Worm (Caenorhabditis elegans) whole organism, L1 larva: ENCODE results near the gene F18A12.2.

Experiments used
- C16A3.4 ChIP-seq: fragments of 150-350 bp; optimal IDR thresholded peaks from 2 replicates; lab custom pipeline; 2014; ENCODE audit warnings: missing biosample characterization, missing genetic modification characterization
- C34B4.2 ChIP-seq: sonication (generic microtip); optimal IDR thresholded peaks from 2 replicates; lab custom pipeline; 2017; ENCODE audit warnings: mild to moderate bottlenecking, missing genetic modification characterization, missing compliant biosample characterization
- F16B12.6 ChIP-seq: fragments of 150-350 bp; optimal IDR thresholded peaks from 2 replicates; lab custom pipeline; 2014; ENCODE audit warnings: missing biosample characterization, missing genetic modification characterization
- Y116A8C.19 ChIP-seq: sonication (generic microtip); optimal IDR thresholded peaks from 2 replicates; lab custom pipeline; 2016; ENCODE audit warnings: missing compliant biosample characterization, missing genetic modification characterization, borderline replicate concordance
- aha-1 ChIP-seq: fragments of 150-350 bp; optimal IDR thresholded peaks from 2 replicates; lab custom pipeline; 2014; ENCODE audit warnings: missing biosample characterization, missing genetic modification characterization
- alr-1 ChIP-seq: fragments of 200-800 bp; sonication (Bioruptor generic); optimal IDR thresholded peaks from 2 replicates; lab custom pipeline; 2018; ENCODE audit warnings: borderline replicate concordance, mild to moderate bottlenecking, missing genetic modification characterization, missing compliant biosample characterization
- aly-2 ChIP-seq: fragments of 150-350 bp; optimal IDR thresholded peaks from 2 replicates; lab custom pipeline; 2014; ENCODE audit warnings: missing biosample characterization, missing genetic modification characterization
- ama-1 ChIP-seq: fragments of 150-350 bp; optimal IDR thresholded peaks from 2 replicates; lab custom pipeline; 2014
- ceh-63 ChIP-seq: fragments of 200-800 bp; sonication (Bioruptor generic); optimal IDR thresholded peaks from 2 replicates; lab custom pipeline; 2018; ENCODE audit warnings: mild to moderate bottlenecking, missing genetic modification characterization, missing compliant biosample characterization
- ces-1 ChIP-seq: fragments of 150-350 bp; optimal IDR thresholded peaks from 2 replicates; lab custom pipeline; 2014; ENCODE audit warnings: missing biosample characterization, missing genetic modification reagents, missing genetic modification characterization
- dpl-1 ChIP-seq, 3 experiments: fragments of 150-350 bp in 2 of 3; sonication (generic microtip) in 1 of 3; optimal IDR thresholded peaks; 2 replicates each; lab custom pipeline; 2014 to 2017; ENCODE audit warnings: missing biosample characterization in 3 of 3, missing genetic modification characterization in 3 of 3, missing genetic modification reagents in 3 of 3
- efl-1 ChIP-seq, 4 experiments: fragments of 150-350 bp; optimal IDR thresholded peaks in 3 of 4; peaks in 1 of 4; 1 replicate in 1 of 4; 2 replicates in 3 of 4; lab custom pipeline; 2014; ENCODE audit warnings: missing biosample characterization in 2 of 4, missing genetic modification characterization in 2 of 4, missing genetic modification reagents in 2 of 4
- ets-5 ChIP-seq: fragments of 200-800 bp; sonication (Bioruptor generic); IDR thresholded peaks from 2 replicates; pipeline ENCODE4 v1.3.6; 2022; ENCODE audit warnings: missing genetic modification characterization, missing compliant biosample characterization
- fkh-4 ChIP-seq: sonication (generic microtip); optimal IDR thresholded peaks from 2 replicates; lab custom pipeline; 2016; ENCODE audit warnings: missing compliant biosample characterization, missing genetic modification characterization, borderline replicate concordance
- fkh-8 ChIP-seq: sonication (generic microtip); optimal IDR thresholded peaks from 2 replicates; lab custom pipeline; 2016; ENCODE audit warnings: mild to moderate bottlenecking, missing genetic modification characterization, missing compliant biosample characterization
- fos-1 ChIP-seq: fragments of 150-350 bp; optimal IDR thresholded peaks from 2 replicates; lab custom pipeline; 2014; ENCODE audit warnings: missing biosample characterization, missing genetic modification characterization
- grh-1 ChIP-seq: fragments of 200-800 bp; sonication (Bioruptor generic); IDR thresholded peaks from 2 replicates; pipeline ENCODE4 v1.3.6; 2022; ENCODE audit warnings: missing genetic modification reagents, missing genetic modification characterization, missing compliant biosample characterization
- hlh-17 ChIP-seq: fragments of 200-800 bp; sonication (Bioruptor generic); optimal IDR thresholded peaks from 2 replicates; lab custom pipeline; 2018; ENCODE audit warnings: missing genetic modification characterization, mild to moderate bottlenecking, missing compliant biosample characterization, moderate library complexity, borderline replicate concordance
- hlh-4 ChIP-seq: sonication (generic microtip); optimal IDR thresholded peaks from 2 replicates; lab custom pipeline; 2016; ENCODE audit warnings: mild to moderate bottlenecking, missing genetic modification characterization, missing compliant biosample characterization
- hpl-2 ChIP-seq: fragments of 150-350 bp; optimal IDR thresholded peaks from 2 replicates; lab custom pipeline; 2014; ENCODE audit warnings: missing biosample characterization, missing genetic modification reagents, missing genetic modification characterization
- irx-1 ChIP-seq: sonication (generic microtip); optimal IDR thresholded peaks from 2 replicates; lab custom pipeline; 2016; ENCODE audit warnings: missing genetic modification characterization, missing compliant biosample characterization
- jun-1 ChIP-seq: fragments of 150-350 bp; optimal IDR thresholded peaks from 2 replicates; lab custom pipeline; 2014; ENCODE audit warnings: missing biosample characterization, missing genetic modification reagents, missing genetic modification characterization
- lin-14 ChIP-seq: fragments of 200-800 bp; sonication (Bioruptor generic); optimal IDR thresholded peaks from 2 replicates; lab custom pipeline; 2018; ENCODE audit warnings: mild to moderate bottlenecking, missing genetic modification characterization, moderate library complexity, missing compliant biosample characterization
- lin-39 ChIP-seq: fragments of 150-350 bp; optimal IDR thresholded peaks from 2 replicates; lab custom pipeline; 2014; ENCODE audit warnings: missing biosample characterization, missing genetic modification reagents, missing genetic modification characterization
- lir-3 ChIP-seq: sonication (generic microtip); optimal IDR thresholded peaks from 2 replicates; lab custom pipeline; 2016; ENCODE audit warnings: mild to moderate bottlenecking, missing genetic modification characterization, moderate library complexity, missing compliant biosample characterization; ENCODE audit not compliant: poor library complexity
- lsy-2 ChIP-seq, 2 experiments: fragments of 150-350 bp; optimal IDR thresholded peaks; 2 replicates each; lab custom pipeline; 2014; ENCODE audit warnings: missing biosample characterization in 2 of 2, missing genetic modification characterization in 2 of 2
- mef-2 ChIP-seq: fragments of 150-350 bp; optimal IDR thresholded peaks from 2 replicates; lab custom pipeline; 2014; ENCODE audit warnings: missing biosample characterization, missing genetic modification characterization
- mep-1 ChIP-seq: fragments of 150-350 bp; optimal IDR thresholded peaks from 2 replicates; lab custom pipeline; 2014; ENCODE audit warnings: missing biosample characterization, missing genetic modification characterization
- nhr-20 ChIP-seq: sonication (generic microtip); optimal IDR thresholded peaks from 2 replicates; lab custom pipeline; 2016; ENCODE audit warnings: mild to moderate bottlenecking, missing genetic modification characterization, missing compliant biosample characterization
- nhr-28 ChIP-seq: fragments of 150-350 bp; optimal IDR thresholded peaks from 2 replicates; lab custom pipeline; 2014; ENCODE audit warnings: missing biosample characterization, missing genetic modification characterization
- nhr-84 ChIP-seq: sonication (generic microtip); optimal IDR thresholded peaks from 2 replicates; lab custom pipeline; 2017; ENCODE audit warnings: missing biosample characterization, missing genetic modification characterization
- nhr-85 ChIP-seq: sonication (generic microtip); peaks from one replicate; lab custom pipeline; 2016; ENCODE audit warnings: missing genetic modification characterization, inconsistent platforms, missing compliant biosample characterization
- pag-3 ChIP-seq: sonication (generic microtip); optimal IDR thresholded peaks from 2 replicates; lab custom pipeline; 2017; ENCODE audit warnings: missing genetic modification characterization, mild to moderate bottlenecking, missing compliant biosample characterization, antibody characterized with exemption, borderline replicate concordance; ENCODE audit not compliant: insufficient read depth
- pax-3 ChIP-seq: fragments of 200-800 bp; sonication (Bioruptor generic); optimal IDR thresholded peaks from 2 replicates; lab custom pipeline; 2018; ENCODE audit warnings: mild to moderate bottlenecking, missing genetic modification characterization, moderate library complexity, missing compliant biosample characterization
- rnt-1 ChIP-seq: sonication (generic microtip); optimal IDR thresholded peaks from 2 replicates; lab custom pipeline; 2016; ENCODE audit warnings: mild to moderate bottlenecking, missing genetic modification characterization, moderate library complexity, missing compliant biosample characterization
- snu-23 ChIP-seq: sonication (generic microtip); optimal IDR thresholded peaks from 2 replicates; lab custom pipeline; 2016; ENCODE audit warnings: missing genetic modification characterization, missing compliant biosample characterization
- tbx-2 ChIP-seq: sonication (generic microtip); optimal IDR thresholded peaks from 2 replicates; lab custom pipeline; 2016; ENCODE audit warnings: missing genetic modification characterization, missing compliant biosample characterization
- tlp-1 ChIP-seq: fragments of 150-350 bp; optimal IDR thresholded peaks from 2 replicates; lab custom pipeline; 2014; ENCODE audit warnings: missing biosample characterization, missing genetic modification characterization
- unc-130 ChIP-seq: fragments of 150-350 bp; optimal IDR thresholded peaks from 2 replicates; lab custom pipeline; 2017; ENCODE audit warnings: missing biosample characterization, missing genetic modification characterization, inconsistent platforms
- unc-62 ChIP-seq: fragments of 150-350 bp; optimal IDR thresholded peaks from 2 replicates; lab custom pipeline; 2014; ENCODE audit warnings: missing biosample characterization, missing genetic modification reagents, missing genetic modification characterization
- vab-15 ChIP-seq: sonication (generic microtip); optimal IDR thresholded peaks from 2 replicates; lab custom pipeline; 2017; ENCODE audit warnings: missing genotype, mild to moderate bottlenecking, missing genetic modification characterization, missing compliant biosample characterization
- zag-1 ChIP-seq: fragments of 150-350 bp; optimal IDR thresholded peaks from 2 replicates; lab custom pipeline; 2014; ENCODE audit warnings: missing biosample characterization, missing genetic modification characterization

The F18A12.2 gene

ce11 chrII:3381510-3381909, 33.1 kb upstream of the F18A12.2 start, which contains the start of gene T06D4.1:
T06D4.1 (plus strand) TSS chrII:3381830.
- TF ChIP-seq Y116A8C.19 (tag; lab: Kevin White, UChicago), result no peak
- TF ChIP-seq mef-2, result no peak
- TF ChIP-seq nhr-85 (tag; lab: Kevin White, UChicago), result no peak
- no peak for TF ChIP-seq nhr-28 (tag; lab: Kevin White, UChicago)
- no peak for TF ChIP-seq unc-130 (tag; lab: Kevin White, UChicago)
- TF ChIP-seq irx-1 (tag; lab: Kevin White, UChicago), result no peak
- no peak for TF ChIP-seq dpl-1 (GFP tag; optimal IDR thresholded peaks at IDR 0.05; lab: Kevin White, UChicago)
- no peak for TF ChIP-seq zag-1 (tag; lab: Kevin White, UChicago)
- no peak for TF ChIP-seq unc-62
- no peak for TF ChIP-seq jun-1 (tag; lab: Kevin White, UChicago)
- no peak for TF ChIP-seq fos-1
- no peak for TF ChIP-seq F16B12.6 (tag; lab: Kevin White, UChicago)
- no peak for TF ChIP-seq C16A3.4 (tag; lab: Kevin White, UChicago)
- no peak for TF ChIP-seq ces-1 (GFP tag; lab: Kevin White, UChicago)
- no peak for TF ChIP-seq pax-3 (tag; lab: Kevin White, UChicago)
- no peak for TF ChIP-seq mep-1
- no peak for TF ChIP-seq ceh-63 (GFP tag; lab: Kevin White, UChicago)

ce11 chrII:3383116-3383515, 31.5 kb upstream of the F18A12.2 start:
- TF ChIP-seq lsy-2 (tag; optimal IDR thresholded peaks at IDR 0.05; lab: Kevin White, UChicago) (no peak), pag-3 (tag; lab: Kevin White, UChicago) (no peak), C34B4.2 (tag; lab: Kevin White, UChicago) (no peak), tbx-2 (tag; lab: Kevin White, UChicago) (no peak), nhr-84 (tag; lab: Kevin White, UChicago) (no peak), hlh-17 (no peak), fkh-4 (tag; lab: Kevin White, UChicago) (no peak), lin-39 (tag; lab: Kevin White, UChicago) (no peak), C16A3.4 (tag; lab: Kevin White, UChicago) (no peak), hlh-4 (tag; lab: Kevin White, UChicago) (no peak), rnt-1 (tag; lab: Kevin White, UChicago) (no peak), ama-1 (no peak), fkh-8 (tag; lab: Kevin White, UChicago) (no peak), lir-3 (tag; lab: Kevin White, UChicago) (no peak), jun-1 (tag; lab: Kevin White, UChicago) (no peak)

DNA sequence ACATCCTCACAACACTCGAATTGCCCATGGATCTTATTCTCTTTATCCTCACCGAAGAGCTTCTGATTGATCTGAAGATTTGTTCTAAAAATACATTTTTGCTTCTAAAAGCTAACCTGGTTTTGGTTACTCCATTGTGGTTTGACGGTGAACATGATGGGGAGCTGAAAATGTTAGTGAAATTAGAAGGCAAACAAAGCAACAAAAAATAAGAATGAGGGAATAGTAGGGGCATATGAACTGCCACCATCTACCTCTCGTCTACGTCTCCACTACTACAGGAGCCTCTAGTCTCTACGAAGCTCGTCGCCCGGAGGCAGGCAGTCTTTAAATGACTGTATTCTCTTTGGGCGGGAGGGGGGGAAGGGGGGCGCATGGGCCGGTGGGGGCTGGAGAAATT, 28.9 kb upstream of the F18A12.2 start, which contains the start of gene T06D4.2:
T06D4.2 (minus strand) TSS at position 170 of the 400 bp plus-strand sequence.
- no peak for TF ChIP-seq vab-15
- TF ChIP-seq aly-2 (tag; lab: Kevin White, UChicago), result no peak
- no peak for TF ChIP-seq irx-1 (tag; lab: Kevin White, UChicago)
- TF ChIP-seq grh-1 (GFP tag; lab: Robert Waterston, UW), result no peak
- TF ChIP-seq efl-1 (optimal IDR thresholded peaks at IDR 0.05; lab: Kevin White, UChicago), result no peak
- no peak for TF ChIP-seq efl-1 (GFP tag; optimal IDR thresholded peaks at IDR 0.05 in 1 of 2; lab: Kevin White, UChicago)
- TF ChIP-seq fos-1, result no peak
- TF ChIP-seq alr-1 (tag; lab: Kevin White, UChicago), result no peak
- TF ChIP-seq lin-14 (GFP tag; lab: Kevin White, UChicago), result no peak
- TF ChIP-seq hlh-4 (tag; lab: Kevin White, UChicago), result no peak
- TF ChIP-seq snu-23 (GFP tag; lab: Kevin White, UChicago), result no peak
- no peak for TF ChIP-seq hpl-2 (GFP tag; lab: Kevin White, UChicago)
- TF ChIP-seq zag-1 (tag; lab: Kevin White, UChicago), result no peak
- TF ChIP-seq nhr-20, result no peak
- no peak for TF ChIP-seq pag-3 (tag; lab: Kevin White, UChicago)
- TF ChIP-seq ets-5 (GFP tag; lab: Robert Waterston, UW), result no peak
- TF ChIP-seq aha-1 (tag; lab: Kevin White, UChicago), result no peak
- TF ChIP-seq tlp-1 (tag; lab: Kevin White, UChicago), result no peak
- TF ChIP-seq, all 84 proteins: peak for 0
